Fruit fly (Drosophila melanogaster) whole organism, wandering third instar larva: ENCODE measurements around the gene STUB1.

Source experiments
- Abd-B ChIP-seq: fragments of >200 bp; optimal IDR thresholded peaks from 2 replicates; lab custom pipeline; 2017; ENCODE audit warnings: missing biosample characterization, missing genetic modification characterization
- CG32264 ChIP-seq: fragments of 200-800 bp; sonication (Bioruptor generic); optimal IDR thresholded peaks from 2 replicates; lab custom pipeline; 2016; ENCODE audit warnings: missing biosample characterization, missing genetic modification characterization
- CG9705 ChIP-seq: fragments of 200-800 bp; sonication (Bioruptor generic); optimal IDR thresholded peaks from 2 replicates; lab custom pipeline; 2018; ENCODE audit warnings: missing biosample characterization, mild to moderate bottlenecking, missing genetic modification characterization
- CrebA ChIP-seq: fragments of 200-800 bp; sonication (Bioruptor generic); optimal IDR thresholded peaks from 2 replicates; lab custom pipeline; 2016; ENCODE audit warnings: missing biosample characterization, mild to moderate bottlenecking, missing genetic modification characterization, borderline replicate concordance
- Dfd ChIP-seq: fragments of >200 bp; optimal IDR thresholded peaks from 2 replicates; lab custom pipeline; 2017; ENCODE audit warnings: missing biosample characterization, missing genetic modification characterization
- Dif ChIP-seq: fragments of 200-275, 200-300 bp; sonication (Bioruptor generic); optimal IDR thresholded peaks from 2 replicates; lab custom pipeline; 2018; ENCODE audit warnings: missing biosample characterization, missing genetic modification characterization; ENCODE audit not compliant: partially characterized antibody
- GATAd ChIP-seq: sonication (Bioruptor generic); optimal IDR thresholded peaks from 2 replicates; lab custom pipeline; 2016; ENCODE audit warnings: missing biosample characterization, missing genetic modification characterization
- HLH106 ChIP-seq: fragments of 200-800 bp; optimal IDR thresholded peaks from 3 replicates; lab custom pipeline; 2019; ENCODE audit warnings: missing biosample characterization, mild to moderate bottlenecking, missing genetic modification characterization, moderate library complexity
- Hnf4 ChIP-seq: fragments of 200-800 bp; sonication (Bioruptor generic); optimal IDR thresholded peaks from 2 replicates; lab custom pipeline; 2016; ENCODE audit warnings: missing biosample characterization, mild to moderate bottlenecking, missing genetic modification characterization
- Hr78 ChIP-seq: fragments of >200 bp; optimal IDR thresholded peaks from 2 replicates; lab custom pipeline; 2017; ENCODE audit warnings: missing biosample characterization, missing genetic modification characterization
- Hr83 ChIP-seq: fragments of 200-300 bp; sonication (Bioruptor generic); optimal IDR thresholded peaks from 2 replicates; lab custom pipeline; 2016; ENCODE audit warnings: missing biosample characterization, mild to moderate bottlenecking, missing genetic modification characterization, moderate library complexity; ENCODE audit not compliant: poor library complexity, severe bottlenecking
- Jra ChIP-seq: sonication (Bioruptor generic); optimal IDR thresholded peaks from 2 replicates; lab custom pipeline; 2016; ENCODE audit warnings: missing biosample characterization, missing genetic modification characterization
- Mio ChIP-seq: sonication (Bioruptor generic); optimal IDR thresholded peaks from 2 replicates; lab custom pipeline; 2016; ENCODE audit warnings: missing biosample characterization, missing genetic modification characterization
- Myc ChIP-seq: fragments of >200 bp; optimal IDR thresholded peaks from 2 replicates; lab custom pipeline; 2017
- N ChIP-seq: fragments of >200 bp; optimal IDR thresholded peaks from 2 replicates; lab custom pipeline; 2018; ENCODE audit warnings: missing biosample characterization, missing external identifiers, missing genetic modification characterization
- OdsH ChIP-seq: fragments of 200-800 bp; sonication (Bioruptor generic); optimal IDR thresholded peaks from 2 replicates; lab custom pipeline; 2016; ENCODE audit warnings: missing biosample characterization, mild to moderate bottlenecking, missing genetic modification characterization
- Rel ChIP-seq, 2 experiments: fragments of 200-800 bp; sonication (Bioruptor generic) in 1 of 2; optimal IDR thresholded peaks; 2 replicates in 1 of 2; 3 replicates in 1 of 2; lab custom pipeline; 2016 to 2019; ENCODE audit warnings: mild to moderate bottlenecking in 2 of 2, missing biosample characterization in 2 of 2, missing genetic modification characterization in 2 of 2, moderate library complexity in 1 of 2
- Sp1 ChIP-seq: fragments of 200-800 bp; sonication (Bioruptor generic); optimal IDR thresholded peaks from 3 replicates; lab custom pipeline; 2019; ENCODE audit warnings: missing biosample characterization, mild to moderate bottlenecking, missing genetic modification characterization, moderate library complexity
- Vsx2 ChIP-seq: fragments of 200-300, 225-300 bp; sonication (Bioruptor generic); optimal IDR thresholded peaks from 2 replicates; lab custom pipeline; 2018; ENCODE audit warnings: missing biosample characterization, missing genetic modification characterization; ENCODE audit not compliant: partially characterized antibody
- br ChIP-seq: fragments of 200-800 bp; sonication (Bioruptor generic); optimal IDR thresholded peaks from 2 replicates; lab custom pipeline; 2016; ENCODE audit warnings: missing biosample characterization, missing genetic modification characterization
- brk ChIP-seq: fragments of 200-800 bp; sonication (Bioruptor generic); optimal IDR thresholded peaks from 2 replicates; lab custom pipeline; 2016; ENCODE audit warnings: missing biosample characterization, mild to moderate bottlenecking, missing genetic modification characterization
- dl ChIP-seq, 2 experiments: fragments of 175-275, 200-275 bp in 1 of 2; fragments of 200-275 bp in 1 of 2; sonication (Bioruptor generic); optimal IDR thresholded peaks; lab custom pipeline; 2018; ENCODE audit warnings: mild to moderate bottlenecking in 2 of 2, missing biosample characterization in 2 of 2, missing genetic modification characterization in 2 of 2, moderate library complexity in 2 of 2; ENCODE audit not compliant: partially characterized antibody in 2 of 2, insufficient read depth in 1 of 2
- dmrt93B ChIP-seq: fragments of 200-800 bp; sonication (Bioruptor generic); optimal IDR thresholded peaks from 2 replicates; lab custom pipeline; 2018; ENCODE audit warnings: missing biosample characterization, mild to moderate bottlenecking, missing genetic modification characterization
- dsf ChIP-seq: sonication (Bioruptor generic); optimal IDR thresholded peaks from 2 replicates; lab custom pipeline; 2016; ENCODE audit warnings: missing biosample characterization, missing genetic modification characterization, borderline replicate concordance
- ey ChIP-seq: fragments of 200-800 bp; sonication (Bioruptor generic); optimal IDR thresholded peaks from 2 replicates; lab custom pipeline; 2016; ENCODE audit warnings: missing biosample characterization, missing genetic modification characterization
- foxo ChIP-seq, 2 experiments: fragments of 200-800 bp; sonication (Bioruptor generic); optimal IDR thresholded peaks; 2 replicates in 1 of 2; 3 replicates in 1 of 2; lab custom pipeline; 2016 to 2017; ENCODE audit warnings: missing biosample characterization in 2 of 2, missing genetic modification characterization in 2 of 2
- fru ChIP-seq: fragments of 200-800 bp; sonication (Bioruptor generic); optimal IDR thresholded peaks from 3 replicates; lab custom pipeline; 2016; ENCODE audit warnings: missing biosample characterization, mild to moderate bottlenecking, missing genetic modification characterization
- h ChIP-seq: fragments of 200-800 bp; sonication (Bioruptor generic); optimal IDR thresholded peaks from 3 replicates; lab custom pipeline; 2016; ENCODE audit warnings: missing biosample characterization, mild to moderate bottlenecking, missing genetic modification characterization
- jim ChIP-seq: fragments of 175-275, 200-325 bp; sonication (Bioruptor generic); optimal IDR thresholded peaks from 2 replicates; lab custom pipeline; 2016; ENCODE audit warnings: missing biosample characterization, mild to moderate bottlenecking, missing genetic modification characterization
- lola ChIP-seq: fragments of >200 bp; optimal IDR thresholded peaks from 2 replicates; lab custom pipeline; 2017; ENCODE audit warnings: missing biosample characterization, missing genetic modification characterization
- pan ChIP-seq: fragments of >200 bp; optimal IDR thresholded peaks from 2 replicates; lab custom pipeline; 2017
- psq ChIP-seq: fragments of 200-800 bp; sonication (Bioruptor generic); optimal IDR thresholded peaks from 3 replicates; lab custom pipeline; 2017; ENCODE audit warnings: missing biosample characterization, mild to moderate bottlenecking, missing genetic modification characterization, moderate library complexity
- rgr ChIP-seq: fragments of 200-800 bp; sonication (Bioruptor generic); optimal IDR thresholded peaks from 3 replicates; lab custom pipeline; 2016; ENCODE audit warnings: missing biosample characterization, mild to moderate bottlenecking, missing genetic modification characterization
- sage ChIP-seq: fragments of 200-800 bp; sonication (Bioruptor generic); optimal IDR thresholded peaks from 2 replicates; lab custom pipeline; 2016; ENCODE audit warnings: missing biosample characterization, mild to moderate bottlenecking, missing genetic modification characterization
- sv ChIP-seq: fragments of 200-800 bp; sonication (Bioruptor generic); optimal IDR thresholded peaks from 3 replicates; lab custom pipeline; 2016; ENCODE audit warnings: missing biosample characterization, missing genetic modification characterization
- tai ChIP-seq: sonication (Bioruptor generic); optimal IDR thresholded peaks from 2 replicates; lab custom pipeline; 2016; ENCODE audit warnings: missing biosample characterization, missing genetic modification characterization
- usp ChIP-seq: fragments of >200 bp; optimal IDR thresholded peaks from 2 replicates; lab custom pipeline; 2017; ENCODE audit warnings: missing biosample characterization, missing genetic modification characterization
- woc ChIP-seq: sonication (Bioruptor generic); optimal IDR thresholded peaks from 2 replicates; lab custom pipeline; 2016; ENCODE audit warnings: missing biosample characterization, mild to moderate bottlenecking, missing genetic modification characterization

STUB1 gene

DNA sequence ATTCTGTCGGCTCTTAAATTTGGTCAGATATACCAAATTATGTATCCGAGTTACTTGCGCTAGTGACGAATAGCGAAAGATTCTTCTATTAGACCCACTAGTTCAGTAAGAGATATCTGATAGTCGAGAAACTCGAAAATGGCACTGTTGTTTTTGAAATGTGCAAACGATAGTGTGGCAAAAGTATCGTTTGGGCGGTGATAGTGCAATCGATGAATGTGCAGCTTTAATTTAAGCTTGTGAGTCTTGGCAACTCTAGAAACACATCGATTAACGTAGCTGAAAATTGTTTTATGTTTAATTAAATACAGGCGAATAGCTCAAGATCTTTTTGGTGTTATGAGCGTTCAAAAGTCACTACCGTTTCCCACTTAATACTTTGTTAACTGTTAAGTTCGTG, at the start of gene STUB1:
Gene STUB1 (plus strand): TSS at position 232 of the 400 bp plus-strand sequence.
- no peak for TF ChIP-seq fru (GFP tag; lab: Kevin White, UChicago)
- TF ChIP-seq woc, result peak; percentile 17
- peak; percentile 59 for TF ChIP-seq Hr83 (GFP tag; lab: Kevin White, UChicago)
- no peak for TF ChIP-seq Vsx2 (GFP tag; lab: Kevin White, UChicago)
- TF ChIP-seq usp (GFP tag; lab: Kevin White, UChicago), result no peak
- peak; percentile 70 for TF ChIP-seq Hnf4
- no peak for TF ChIP-seq GATAd (GFP tag; lab: Kevin White, UChicago)
- TF ChIP-seq Jra (GFP tag; lab: Kevin White, UChicago), result peak; percentile 55

DNA sequence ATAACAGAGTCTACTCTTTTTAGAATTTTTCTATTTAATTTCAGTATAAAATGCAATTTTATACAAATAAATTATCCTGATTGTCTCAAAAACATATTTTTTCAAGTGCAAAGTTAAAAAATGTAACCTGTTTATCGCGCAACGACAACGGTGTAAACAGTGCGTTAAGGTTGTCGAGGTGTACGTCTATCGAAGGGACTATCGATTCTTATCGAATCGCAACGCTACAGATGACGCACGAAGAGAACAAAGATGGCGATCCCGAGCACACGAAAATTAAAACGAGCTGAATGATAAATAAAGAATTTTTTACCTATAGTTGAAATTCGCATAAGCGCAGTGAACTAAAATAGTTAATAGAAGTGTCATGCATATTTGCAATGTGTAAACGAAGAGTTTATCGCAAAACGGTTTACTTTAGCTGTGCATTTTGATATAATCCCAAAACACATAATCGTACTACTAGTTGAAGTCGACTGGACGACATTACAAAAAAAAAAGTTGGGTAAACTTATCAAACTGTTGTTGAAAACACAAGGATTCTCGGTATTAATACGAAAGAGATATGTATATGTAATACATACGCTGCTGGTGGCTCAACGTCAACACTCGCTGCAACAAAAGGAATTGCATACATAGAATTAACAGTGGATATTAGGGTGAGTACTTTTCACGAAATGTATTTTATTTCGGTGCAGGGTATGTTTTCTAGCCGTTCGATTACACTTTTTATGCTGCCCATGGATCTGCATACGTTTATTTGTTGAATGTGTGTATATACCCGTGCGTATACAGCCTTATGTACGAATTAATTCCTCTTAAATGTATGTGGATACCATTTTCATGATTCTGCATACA, 49.2 kb upstream of the STUB1 start, which contains the start of gene da:
Gene da (plus strand): TSS at position 237 of the 858 bp plus-strand sequence.
- TF ChIP-seq Vsx2 (GFP tag; lab: Kevin White, UChicago) (no peak), Hr83 (GFP tag; lab: Kevin White, UChicago) (no peak), h (GFP tag; lab: Kevin White, UChicago) (peak; percentile 56), dmrt93B (GFP tag; lab: Kevin White, UChicago) (no peak), sage (peak; percentile 31), Mio (GFP tag; lab: Kevin White, UChicago) (no peak), dl (GFP tag; optimal IDR thresholded peaks at IDR 0.05; lab: Kevin White, UChicago; ENCODE audit: insufficient read depth in 1 of 2, partially characterized antibody in 2 of 2) (no peak), foxo (GFP tag; optimal IDR thresholded peaks at IDR 0.05; lab: Kevin White, UChicago) (peak in 1 of 2 experiments; percentile 24), jim (GFP tag; lab: Kevin White, UChicago) (no peak), CG9705 (GFP tag; lab: Kevin White, UChicago) (peak; percentile 12), sv (GFP tag; lab: Kevin White, UChicago) (peak; percentile 15), Hnf4 (peak; percentile 52), rgr (GFP tag; lab: Kevin White, UChicago) (peak; percentile 55), GATAd (GFP tag; lab: Kevin White, UChicago) (no peak), HLH106 (peak; percentile 61), Myc (no peak), OdsH (no peak), CG32264 (no peak), br (GFP tag; lab: Kevin White, UChicago) (no peak), Abd-B (GFP tag; lab: Kevin White, UChicago) (no peak), Rel (GFP tag; optimal IDR thresholded peaks at IDR 0.05; lab: Kevin White, UChicago) (no peak), Rel (tag; optimal IDR thresholded peaks at IDR 0.05; lab: Kevin White, UChicago) (peak; percentile 39), Dif (GFP tag; lab: Kevin White, UChicago) (no peak), Jra (GFP tag; lab: Kevin White, UChicago) (peak; percentile 56), tai (no peak), N (peak; percentile 94), ey (GFP tag; lab: Kevin White, UChicago) (peak; percentile 33), Sp1 (peak; percentile 47), brk (no peak), fru (GFP tag; lab: Kevin White, UChicago) (peak; percentile 39), CrebA (GFP tag; lab: Kevin White, UChicago) (no peak), psq (peak; percentile 8), dsf (GFP tag; lab: Kevin White, UChicago) (no peak), Dfd (GFP tag; lab: Kevin White, UChicago) (no peak), lola (GFP tag; lab: Kevin White, UChicago) (peak; percentile 69), pan (lab: Kevin White, UChicago) (no peak), woc (peak; percentile 64), usp (GFP tag; lab: Kevin White, UChicago) (no peak), Hr78 (GFP tag; lab: Kevin White, UChicago) (no peak)
